Worm (Caenorhabditis elegans) whole organism, early embryonic: ENCODE results near the gene F28H7.3.
A peak's percentile ranks its signal among the peaks of the same experiment; 100 is the strongest.

Experiments used
- B0310.2 ChIP-seq: sonication (generic microtip); optimal IDR thresholded peaks from 2 replicates; lab custom pipeline; 2016; ENCODE audit warnings: mild to moderate bottlenecking, missing genetic modification characterization, missing compliant biosample characterization
- F13C5.2 ChIP-seq: sonication (generic microtip); optimal IDR thresholded peaks from 2 replicates; lab custom pipeline; 2017; ENCODE audit warnings: mild to moderate bottlenecking, missing genetic modification characterization, inconsistent platforms, missing compliant biosample characterization
- aly-1 ChIP-seq: sonication (generic microtip); optimal IDR thresholded peaks from 2 replicates; lab custom pipeline; 2016; ENCODE audit warnings: missing genetic modification characterization, missing compliant biosample characterization
- ama-1 ChIP-seq: fragments of 150-350 bp; optimal IDR thresholded peaks from 2 replicates; lab custom pipeline; 2014
- ceh-13 ChIP-seq: fragments of 200-800 bp; sonication (Bioruptor generic); optimal IDR thresholded peaks from 2 replicates; lab custom pipeline; 2018; ENCODE audit warnings: mild to moderate bottlenecking, missing genetic modification characterization, missing compliant biosample characterization
- ceh-36 ChIP-seq: sonication (generic microtip); optimal IDR thresholded peaks from 2 replicates; lab custom pipeline; 2016; ENCODE audit warnings: missing genetic modification characterization, inconsistent platforms, missing compliant biosample characterization
- ets-7 ChIP-seq: sonication (generic microtip); optimal IDR thresholded peaks from 2 replicates; lab custom pipeline; 2016; ENCODE audit warnings: missing genotype, missing genetic modification characterization, missing compliant biosample characterization
- flt-1 ChIP-seq: fragments of 200-800 bp; sonication (Bioruptor generic); IDR thresholded peaks from 2 replicates; pipeline ENCODE4 v1.3.6; 2022; ENCODE audit warnings: missing genetic modification characterization, missing compliant biosample characterization
- hmbx-1 ChIP-seq: sonication (generic microtip); optimal IDR thresholded peaks from 2 replicates; lab custom pipeline; 2016; ENCODE audit warnings: mild to moderate bottlenecking, missing genetic modification characterization, missing compliant biosample characterization
- hmg-4 ChIP-seq: fragments of 200-800 bp; sonication (Bioruptor generic); optimal IDR thresholded peaks from 2 replicates; lab custom pipeline; 2018; ENCODE audit warnings: mild to moderate bottlenecking, missing genetic modification characterization, missing compliant biosample characterization
- hnd-1 ChIP-seq: sonication (generic microtip); optimal IDR thresholded peaks from 2 replicates; lab custom pipeline; 2016; ENCODE audit warnings: missing genetic modification characterization, missing compliant biosample characterization
- pes-1 ChIP-seq: fragments of 200-800 bp; sonication (Bioruptor generic); IDR thresholded peaks from 2 replicates; pipeline ENCODE4 v1.3.6; 2022; ENCODE audit warnings: missing genetic modification reagents, missing genetic modification characterization, missing compliant biosample characterization
- scrt-1 ChIP-seq: fragments of 200-800 bp; sonication (Bioruptor generic); IDR thresholded peaks from 2 replicates; pipeline ENCODE4 v1.3.6; 2022; ENCODE audit warnings: missing genetic modification characterization, missing compliant biosample characterization
- sea-1 ChIP-seq: fragments of 200-800 bp; sonication (Bioruptor generic); conservative IDR thresholded peaks from 2 replicates; pipeline ENCODE4 v1.3.6; 2022; ENCODE audit warnings: missing genetic modification characterization, missing compliant biosample characterization
- tbx-11 ChIP-seq: fragments of 200-800 bp; sonication (Bioruptor generic); IDR thresholded peaks from 2 replicates; pipeline ENCODE4 v1.3.6; 2022; ENCODE audit warnings: missing genetic modification characterization, missing compliant biosample characterization
- tbx-37 ChIP-seq: fragments of 200-800 bp; sonication (Bioruptor generic); conservative IDR thresholded peaks from 2 replicates; pipeline ENCODE4 v1.3.6; 2022; ENCODE audit warnings: missing genetic modification reagents, missing genetic modification characterization, missing compliant biosample characterization
- tra-4 ChIP-seq: sonication (generic microtip); optimal IDR thresholded peaks from 2 replicates; lab custom pipeline; 2017; ENCODE audit warnings: missing genetic modification characterization, missing compliant biosample characterization

Gene F28H7.3

DNA sequence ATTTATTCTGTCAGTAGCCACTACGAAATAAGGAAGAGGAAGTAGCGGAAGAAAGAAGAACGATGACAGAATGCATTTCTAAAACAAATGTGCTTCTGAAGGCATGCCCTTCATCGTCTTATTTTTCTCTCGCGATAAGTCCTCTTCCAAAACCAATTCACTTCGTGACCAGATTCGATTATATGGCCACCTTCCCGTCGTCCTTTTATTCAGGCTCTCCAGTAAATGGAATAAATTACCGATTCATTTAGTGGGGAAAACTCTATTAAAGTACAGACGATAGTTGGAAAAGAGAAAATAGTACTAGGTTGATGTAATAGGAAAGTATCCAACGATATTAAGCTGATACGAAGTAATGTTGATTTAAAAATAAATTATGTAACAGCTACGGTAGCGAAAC is 29.3 kb downstream of the F28H7.3 start:
- TF ChIP-seq flt-1 = no peak
- no peak for TF ChIP-seq tra-4 (tag; lab: Kevin White, UChicago)
- TF ChIP-seq pes-1 (GFP tag; lab: Robert Waterston, UW) = no peak
- no peak for TF ChIP-seq ceh-13 (GFP tag; lab: Kevin White, UChicago)
- TF ChIP-seq ama-1 (lab: Kevin White, UChicago) = no peak
- TF ChIP-seq hnd-1 = no peak

ce11 chrV:10720876-10721275 is 29.7 kb downstream of the F28H7.3 start:
- no peak for TF ChIP-seq hnd-1

ce11 chrV:10720303-10720847 is 30.2 kb downstream of the F28H7.3 start:
- TF ChIP-seq ceh-13 (GFP tag; lab: Kevin White, UChicago) (no peak), hmg-4 (GFP tag; lab: Kevin White, UChicago) (no peak), sea-1 (no peak), tra-4 (tag; lab: Kevin White, UChicago) (no peak), tbx-11 (GFP tag; lab: Robert Waterston, UW) (no peak), B0310.2 (tag; lab: Kevin White, UChicago) (no peak), ama-1 (lab: Kevin White, UChicago) (no peak), ceh-36 (tag; lab: Kevin White, UChicago) (no peak), F13C5.2 (tag; lab: Kevin White, UChicago) (no peak), hmbx-1 (tag; lab: Kevin White, UChicago) (no peak), flt-1 (no peak), tbx-37 (GFP tag; lab: Robert Waterston, UW) (no peak), aly-1 (no peak), hnd-1 (no peak), scrt-1 (GFP tag; lab: Robert Waterston, UW) (no peak), pes-1 (GFP tag; lab: Robert Waterston, UW) (no peak), ets-7 (tag; lab: Kevin White, UChicago) (no peak)

DNA sequence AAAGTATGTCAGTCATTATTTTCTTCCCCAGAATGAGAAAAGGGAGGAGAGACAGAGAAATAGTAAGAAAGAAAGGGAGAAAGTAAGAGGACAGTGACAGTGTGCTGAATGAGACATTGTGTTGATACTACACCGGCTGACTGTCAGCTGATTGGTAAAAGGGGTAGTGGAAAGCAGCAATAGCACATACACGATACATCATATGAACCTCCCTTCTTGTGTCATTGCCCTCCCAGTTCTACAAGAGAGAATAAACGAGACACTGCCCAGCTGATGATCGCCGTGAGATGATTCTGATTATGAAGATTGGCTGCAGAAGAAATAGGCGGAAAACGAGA is 30.8 kb downstream of the F28H7.3 start:
- no peak for TF ChIP-seq pes-1 (GFP tag; lab: Robert Waterston, UW)
- 0 out of 2 replicates have a peak, but pooled peaks have one; percentile 13 for TF ChIP-seq sea-1

ce11 chrV:10719019-10719832 is 31.4 kb downstream of the F28H7.3 start:
- TF ChIP-seq tbx-11 (GFP tag; lab: Robert Waterston, UW) (no peak), ceh-36 (tag; lab: Kevin White, UChicago) (no peak), scrt-1 (GFP tag; lab: Robert Waterston, UW) (no peak), ceh-13 (GFP tag; lab: Kevin White, UChicago) (no peak), hmg-4 (GFP tag; lab: Kevin White, UChicago) (no peak), ets-7 (tag; lab: Kevin White, UChicago) (no peak)

ce11 chrV:10718037-10718436 is 32.6 kb downstream of the F28H7.3 start:
- TF ChIP-seq ama-1 (lab: Kevin White, UChicago) = no peak
- no peak for TF ChIP-seq hmg-4 (GFP tag; lab: Kevin White, UChicago)
- TF ChIP-seq ceh-36 (tag; lab: Kevin White, UChicago) = no peak
- no peak for TF ChIP-seq scrt-1 (GFP tag; lab: Robert Waterston, UW)
- TF ChIP-seq hmbx-1 (tag; lab: Kevin White, UChicago) = no peak
- TF ChIP-seq hnd-1 = no peak
- no peak for TF ChIP-seq B0310.2 (tag; lab: Kevin White, UChicago)
- no peak for TF ChIP-seq tbx-11 (GFP tag; lab: Robert Waterston, UW)
- no peak for TF ChIP-seq tra-4 (tag; lab: Kevin White, UChicago)
- TF ChIP-seq flt-1 = no peak
- no peak for TF ChIP-seq aly-1
- no peak for TF ChIP-seq pes-1 (GFP tag; lab: Robert Waterston, UW)

DNA sequence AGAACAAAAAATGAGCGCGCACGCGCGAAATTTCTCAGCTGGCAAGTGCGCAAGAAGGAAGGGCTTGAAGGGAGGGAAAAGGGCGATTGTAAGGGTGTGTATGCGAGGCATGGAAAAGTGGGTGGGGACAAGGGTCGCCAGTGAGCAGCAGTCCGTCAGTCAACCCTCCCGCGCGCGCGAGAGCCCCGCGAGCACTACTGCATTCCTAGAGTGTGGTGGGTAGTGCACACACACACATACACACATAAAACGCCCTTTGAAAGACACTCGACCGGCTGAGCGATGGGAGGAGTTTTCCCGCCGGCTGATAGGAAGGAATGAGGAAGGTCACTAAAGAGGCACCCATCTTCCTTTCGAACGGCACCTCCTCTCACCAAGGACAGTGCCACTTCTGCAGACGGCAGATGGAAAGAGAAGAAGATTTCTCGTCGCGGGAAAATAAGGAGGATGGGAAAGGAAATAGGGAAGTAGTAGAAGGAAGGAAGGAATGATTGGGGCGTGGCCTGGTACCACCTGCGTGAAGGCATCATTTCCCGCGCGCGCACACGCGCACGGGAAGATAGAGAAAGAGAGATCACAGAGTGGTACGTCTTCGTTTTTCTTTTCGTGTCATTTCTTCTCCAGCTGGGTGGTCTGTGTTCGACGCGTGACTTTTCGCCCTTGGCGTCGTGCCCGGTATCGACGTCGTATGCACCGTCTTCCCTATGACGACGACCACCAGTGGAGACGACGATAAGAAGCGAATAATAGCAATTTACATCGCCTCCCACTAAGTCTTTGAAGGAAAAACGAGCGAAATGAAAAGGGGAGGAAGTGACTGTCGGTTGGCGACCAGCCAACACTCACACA is 33.5 kb downstream of the F28H7.3 start:
- TF ChIP-seq F13C5.2 (tag; lab: Kevin White, UChicago) = peak; percentile 52
- peak; percentile 53 for TF ChIP-seq aly-1
- no peak for TF ChIP-seq tbx-11 (GFP tag; lab: Robert Waterston, UW)
- TF ChIP-seq pes-1 (GFP tag; lab: Robert Waterston, UW) = 0 out of 2 replicates have a peak, but pooled peaks have one; percentile 39
